Fruit fly (Drosophila melanogaster): ENCODE results near the gene CG14367.

Gene CG14367

DNA sequence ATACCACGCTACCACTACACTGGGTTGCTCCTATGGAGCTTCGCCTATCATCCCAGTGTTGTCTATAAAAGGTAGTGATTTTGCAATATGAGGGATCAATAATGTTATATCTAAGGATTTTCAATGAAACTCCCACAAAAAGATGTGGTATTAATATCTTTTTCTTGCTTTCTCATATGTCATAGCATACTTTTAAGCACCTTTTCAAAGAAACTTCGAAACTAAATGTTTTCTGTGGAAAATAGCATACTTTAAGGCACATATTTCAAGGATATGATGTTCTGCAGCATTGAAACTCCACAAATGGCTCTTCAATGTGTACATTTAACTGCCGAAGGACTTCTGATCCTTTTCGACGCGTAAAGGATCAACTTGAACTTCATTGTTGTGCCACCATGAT is 21.0 kb upstream of the CG14367 start:
- TF ChIP-seq CG17806 (tag; optimal IDR thresholded peaks at IDR 0.05): no peak
- TF ChIP-seq Snoo (tag; optimal IDR thresholded peaks at IDR 0.05): no peak
- no peak for TF ChIP-seq CG34367 (tag; optimal IDR thresholded peaks at IDR 0.05)
- no peak for TF ChIP-seq CG8159 (tag; optimal IDR thresholded peaks at IDR 0.05)
- TF ChIP-seq Pif1B (GFP tag; optimal IDR thresholded peaks at IDR 0.05): no peak
- TF ChIP-seq gl (tag; optimal IDR thresholded peaks at IDR 0.05): no peak
- TF ChIP-seq CG12605 (GFP tag; IDR thresholded peaks at IDR 0.05): no peak
- no peak for TF ChIP-seq CG10348 (GFP tag; IDR thresholded peaks at IDR 0.05)
- no peak for TF ChIP-seq Ets98B (GFP tag; IDR thresholded peaks at IDR 0.05)
- no peak for TF ChIP-seq CG32121 (GFP tag; IDR thresholded peaks at IDR 0.05)
- TF ChIP-seq CG13204 (GFP tag; optimal IDR thresholded peaks at IDR 0.05): no peak
- no peak for TF ChIP-seq CG8301 (tag; optimal IDR thresholded peaks at IDR 0.05)
- no peak for TF ChIP-seq Pif1A (GFP tag; optimal IDR thresholded peaks at IDR 0.05)
- no peak for TF ChIP-seq CG4496 (GFP tag; IDR thresholded peaks at IDR 0.05)
- no peak for TF ChIP-seq rn (GFP tag; IDR thresholded peaks at IDR 0.05)
- TF ChIP-seq CG15710 (tag; optimal IDR thresholded peaks at IDR 0.05): no peak
- no peak for TF ChIP-seq CG9948 (tag; optimal IDR thresholded peaks at IDR 0.05)

dm6 chr3R:13674492-13675033 is 19.3 kb upstream of the CG14367 start, which contains the start of gene Task6:
Task6 (minus strand) TSS chr3R:13674542.
- no peak for TF ChIP-seq Ets98B (GFP tag; IDR thresholded peaks at IDR 0.05)
- no peak for TF ChIP-seq CG8159 (tag; optimal IDR thresholded peaks at IDR 0.05)
- TF ChIP-seq Snoo (tag; optimal IDR thresholded peaks at IDR 0.05): no peak
- no peak for TF ChIP-seq fd96Ca (GFP tag; IDR thresholded peaks at IDR 0.05)
- TF ChIP-seq D1 (tag; optimal IDR thresholded peaks at IDR 0.05): no peak
- no peak for TF ChIP-seq rn (GFP tag; IDR thresholded peaks at IDR 0.05)
- TF ChIP-seq gl (tag; optimal IDR thresholded peaks at IDR 0.05): no peak
- TF ChIP-seq CG14655 (GFP tag; optimal IDR thresholded peaks at IDR 0.05): no peak
- no peak for TF ChIP-seq CG8301 (tag; optimal IDR thresholded peaks at IDR 0.05)
- TF ChIP-seq CG17806 (tag; optimal IDR thresholded peaks at IDR 0.05): no peak
- no peak for TF ChIP-seq Pif1B (GFP tag; optimal IDR thresholded peaks at IDR 0.05)
- no peak for TF ChIP-seq CG15710 (tag; optimal IDR thresholded peaks at IDR 0.05)
- no peak for TF ChIP-seq CG9948 (tag; optimal IDR thresholded peaks at IDR 0.05)
- no peak for TF ChIP-seq CG13204 (GFP tag; optimal IDR thresholded peaks at IDR 0.05)
- TF ChIP-seq CG34367 (tag; optimal IDR thresholded peaks at IDR 0.05): no peak
- no peak for TF ChIP-seq CG10348 (GFP tag; IDR thresholded peaks at IDR 0.05)

DNA sequence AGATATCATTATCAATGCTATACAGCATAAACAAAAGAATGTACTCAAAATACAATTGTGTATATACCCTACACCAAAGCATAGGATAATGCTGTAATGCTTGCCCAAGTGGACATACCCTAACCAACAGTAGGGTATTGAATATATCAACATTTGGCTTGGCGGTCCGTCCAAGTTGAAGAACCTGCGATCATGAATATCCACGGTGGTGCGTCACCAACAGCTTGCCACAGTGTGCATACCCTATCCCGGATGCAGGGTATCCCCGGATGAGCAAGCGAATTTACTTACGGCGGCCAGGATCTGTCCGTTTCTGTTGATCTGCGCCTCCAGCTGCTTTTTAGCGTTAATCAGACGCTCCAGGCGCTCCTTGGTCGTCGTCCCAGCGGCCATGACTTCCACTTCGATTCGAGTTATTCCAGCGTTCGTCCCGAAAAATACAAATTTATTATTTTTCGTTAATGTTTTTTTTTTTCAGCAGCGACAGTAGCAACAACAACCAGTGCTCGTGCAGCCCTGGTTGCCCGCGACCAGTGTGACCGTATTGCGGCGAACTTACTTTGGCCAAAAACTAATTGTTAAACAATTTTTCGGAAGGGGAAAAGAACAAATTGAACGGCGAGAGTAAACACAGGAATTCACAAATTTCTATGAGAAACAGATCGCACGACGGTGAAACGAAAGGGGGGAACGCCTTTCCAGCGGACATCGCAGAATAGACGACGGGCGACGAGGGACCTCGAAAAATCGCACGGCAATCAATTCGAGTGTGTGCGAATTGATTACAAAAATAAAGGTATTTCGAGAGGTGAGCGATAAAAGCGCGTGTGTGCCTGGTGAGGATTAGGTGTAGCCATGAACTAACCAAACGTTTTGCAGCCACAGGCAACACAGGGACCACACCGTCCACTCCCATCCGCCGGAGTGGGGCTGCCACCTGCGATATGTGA is 17.4 kb upstream of the CG14367 start, which contains the start of the genes Lkb1 and CG9588:
Gene Lkb1 (plus strand): TSS at position 413 of the 950 bp plus-strand sequence.
Gene CG9588 (minus strand): TSS at position 545 of the 950 bp plus-strand sequence.
- TF ChIP-seq fd96Ca (GFP tag; IDR thresholded peaks at IDR 0.05): peak; percentile 88
- TF ChIP-seq CG8301 (tag; optimal IDR thresholded peaks at IDR 0.05): peak; percentile 66
- peak; percentile 78 for TF ChIP-seq CG12605 (GFP tag; IDR thresholded peaks at IDR 0.05)
- TF ChIP-seq CG32121 (GFP tag; IDR thresholded peaks at IDR 0.05): peak; percentile 80
- TF ChIP-seq CG13204 (GFP tag; optimal IDR thresholded peaks at IDR 0.05): no peak
- peak; percentile 74 for TF ChIP-seq Pif1B (GFP tag; optimal IDR thresholded peaks at IDR 0.05)
- peak; percentile 87 for TF ChIP-seq Ets98B (GFP tag; IDR thresholded peaks at IDR 0.05)
- TF ChIP-seq CG34367 (tag; optimal IDR thresholded peaks at IDR 0.05): peak; percentile 66
- TF ChIP-seq CG4496 (GFP tag; IDR thresholded peaks at IDR 0.05): peak; percentile 94
- TF ChIP-seq CG10348 (GFP tag; IDR thresholded peaks at IDR 0.05): peak; percentile 47; the same call in 1 of the 2 replicates
- no peak for TF ChIP-seq EcR (GFP tag; optimal IDR thresholded peaks at IDR 0.05)
- peak; percentile 69 for TF ChIP-seq CG17806 (tag; optimal IDR thresholded peaks at IDR 0.05)
- no peak for TF ChIP-seq CG14655 (GFP tag; optimal IDR thresholded peaks at IDR 0.05)
- TF ChIP-seq gl (tag; optimal IDR thresholded peaks at IDR 0.05): peak; percentile 23
- TF ChIP-seq D1 (tag; optimal IDR thresholded peaks at IDR 0.05): no peak
- TF ChIP-seq CG8159 (tag; optimal IDR thresholded peaks at IDR 0.05): peak; percentile 59
- peak; percentile 62 for TF ChIP-seq Snoo (tag; optimal IDR thresholded peaks at IDR 0.05)
- peak; percentile 61 for TF ChIP-seq CG9948 (tag; optimal IDR thresholded peaks at IDR 0.05)
- peak; percentile 60 for TF ChIP-seq CG15710 (tag; optimal IDR thresholded peaks at IDR 0.05)
- peak; percentile 80 for TF ChIP-seq Pif1A (GFP tag; optimal IDR thresholded peaks at IDR 0.05)
- TF ChIP-seq rn (GFP tag; IDR thresholded peaks at IDR 0.05): peak; percentile 75

DNA sequence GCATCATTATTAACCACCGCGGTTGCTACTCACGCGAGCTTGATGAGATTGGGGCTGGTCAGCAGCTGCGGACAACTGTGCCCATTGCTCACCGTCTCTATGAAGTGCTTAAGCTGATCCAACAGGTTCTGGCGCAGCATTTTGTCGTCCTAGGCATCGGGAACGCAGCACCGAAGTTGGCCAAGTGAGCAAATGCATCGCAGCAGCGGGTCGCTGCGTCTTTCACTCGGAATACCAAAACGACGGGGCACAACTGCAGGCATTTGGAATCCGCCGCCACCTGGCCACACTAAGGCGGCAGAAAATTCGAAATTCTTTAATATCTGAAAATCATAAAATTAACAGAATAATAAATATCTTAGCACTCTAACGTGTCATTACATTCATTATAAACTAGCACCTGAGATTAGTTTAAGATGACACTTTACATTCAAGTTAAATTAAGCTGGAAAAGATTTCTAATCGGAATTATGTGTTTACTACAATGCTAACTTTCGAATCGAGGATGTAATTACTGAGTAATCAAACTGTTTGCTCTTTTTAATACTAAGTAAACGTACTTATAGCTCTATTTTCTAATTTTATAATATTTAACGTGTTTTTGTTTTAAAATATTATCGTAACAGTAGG is 10.7 kb upstream of the CG14367 start:
- TF ChIP-seq rn (GFP tag; IDR thresholded peaks at IDR 0.05) (no peak), CG17806 (tag; optimal IDR thresholded peaks at IDR 0.05) (no peak), Pif1B (GFP tag; optimal IDR thresholded peaks at IDR 0.05) (no peak), gl (tag; optimal IDR thresholded peaks at IDR 0.05) (no peak), CG4496 (GFP tag; IDR thresholded peaks at IDR 0.05) (no peak), CG15710 (tag; optimal IDR thresholded peaks at IDR 0.05) (no peak), CG14655 (GFP tag; optimal IDR thresholded peaks at IDR 0.05) (no peak), fd96Ca (GFP tag; IDR thresholded peaks at IDR 0.05) (no peak), CG32121 (GFP tag; IDR thresholded peaks at IDR 0.05) (no peak), EcR (GFP tag; optimal IDR thresholded peaks at IDR 0.05) (no peak), CG34367 (tag; optimal IDR thresholded peaks at IDR 0.05) (no peak), Snoo (tag; optimal IDR thresholded peaks at IDR 0.05) (no peak), CG10348 (GFP tag; IDR thresholded peaks at IDR 0.05) (no peak), CG8301 (tag; optimal IDR thresholded peaks at IDR 0.05) (no peak), CG13204 (GFP tag; optimal IDR thresholded peaks at IDR 0.05) (no peak), CG8159 (tag; optimal IDR thresholded peaks at IDR 0.05) (no peak), CG9948 (tag; optimal IDR thresholded peaks at IDR 0.05) (no peak), CG12605 (GFP tag; IDR thresholded peaks at IDR 0.05) (no peak), Pif1A (GFP tag; optimal IDR thresholded peaks at IDR 0.05) (no peak), D1 (tag; optimal IDR thresholded peaks at IDR 0.05) (no peak)

Measured in whole organism, pupa.